Worm (Caenorhabditis elegans) whole organism, midembryonic: ENCODE data around the gene tofu-6.

Experiments used
- med-1 ChIP-seq: sonication (generic microtip); optimal IDR thresholded peaks from 2 replicates; lab custom pipeline; 2017; ENCODE audit warnings: missing genetic modification characterization, mild to moderate bottlenecking, missing compliant biosample characterization, antibody characterized with exemption, missing genetic modification reagents; ENCODE audit not compliant: insufficient read depth
- ztf-23 ChIP-seq: fragments of 200-800 bp; sonication (Bioruptor generic); IDR thresholded peaks from 2 replicates; pipeline ENCODE4 v1.3.6; 2022; ENCODE audit warnings: missing genetic modification reagents, missing genetic modification characterization, missing compliant biosample characterization
- ztf-29 ChIP-seq: fragments of 200-800 bp; sonication (Bioruptor generic); IDR thresholded peaks from 2 replicates; pipeline ENCODE4 v1.3.6; 2022; ENCODE audit warnings: missing genetic modification reagents, missing genetic modification characterization, missing compliant biosample characterization

DNA sequence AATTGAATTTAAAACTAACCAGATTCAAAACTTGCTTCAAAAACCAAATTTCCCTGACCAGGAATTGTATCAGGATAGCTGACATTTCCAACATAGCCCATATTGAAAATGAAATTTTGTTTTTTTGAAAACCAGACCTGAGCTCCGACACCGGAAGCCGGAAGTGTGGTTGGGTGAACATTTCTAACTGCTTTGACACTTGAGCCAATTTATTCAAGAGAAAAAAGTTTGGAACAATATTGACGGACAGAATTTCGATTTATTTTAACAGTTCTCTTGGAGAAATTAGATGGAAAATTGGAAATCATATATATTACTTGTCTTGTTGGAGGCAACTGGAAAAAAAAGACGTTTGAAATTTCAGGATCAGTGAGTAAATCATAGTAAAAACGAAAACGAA, 33.8 kb upstream of the tofu-6 start, which contains the start of gene ccpp-6:
- TF ChIP-seq med-1 (GFP tag; lab: Kevin White, UChicago) (no peak), ztf-23 (GFP tag; lab: Robert Waterston, UW) (no peak), ztf-29 (no peak)
